Worm (Caenorhabditis elegans) whole organism, young adult: Measurements from ENCODE around the gene lgc-45.

ENCODE experiments used
- B0019.2 ChIP-seq: fragments of 200-800 bp; sonication (Bioruptor generic); conservative IDR thresholded peaks from 2 replicates; pipeline ENCODE4 v1.3.6; 2022; ENCODE audit warnings: missing genetic modification reagents, missing genetic modification characterization, missing compliant biosample characterization
- F22D6.2 ChIP-seq: sonication (generic microtip); optimal IDR thresholded peaks from 2 replicates; lab custom pipeline; 2016; ENCODE audit warnings: mild to moderate bottlenecking, missing genetic modification characterization, missing compliant biosample characterization
- F23B12.7 ChIP-seq: sonication (generic microtip); optimal IDR thresholded peaks from 2 replicates; lab custom pipeline; 2017; ENCODE audit warnings: missing genetic modification characterization, mild to moderate bottlenecking, missing compliant biosample characterization, antibody characterized with exemption, moderate library complexity; ENCODE audit not compliant: insufficient read depth
- F37B4.10 ChIP-seq: fragments of 200-800 bp; sonication (Bioruptor generic); IDR thresholded peaks from 2 replicates; pipeline ENCODE4 v1.3.6; 2022; ENCODE audit warnings: missing genetic modification characterization, missing compliant biosample characterization
- F55B11.4 ChIP-seq: sonication (generic microtip); optimal IDR thresholded peaks from 2 replicates; lab custom pipeline; 2016; ENCODE audit warnings: missing compliant biosample characterization, missing genetic modification characterization, borderline replicate concordance; ENCODE audit not compliant: insufficient read depth
- F57C9.4 ChIP-seq: sonication (generic microtip); optimal IDR thresholded peaks from 2 replicates; lab custom pipeline; 2017; ENCODE audit warnings: mild to moderate bottlenecking, missing genetic modification characterization, missing compliant biosample characterization
- T07F8.4 ChIP-seq: sonication (generic microtip); optimal IDR thresholded peaks from 2 replicates; lab custom pipeline; 2016; ENCODE audit warnings: mild to moderate bottlenecking, missing genetic modification characterization, moderate library complexity, missing compliant biosample characterization
- Y53F4B.3 ChIP-seq: fragments of 200-800 bp; sonication (Bioruptor generic); IDR thresholded peaks from 2 replicates; pipeline ENCODE4 v1.3.6; 2022; ENCODE audit warnings: missing genetic modification reagents, missing genetic modification characterization, missing compliant biosample characterization
- Y53G8AR.9 ChIP-seq: fragments of 200-800 bp; sonication (Bioruptor generic); conservative IDR thresholded peaks from 2 replicates; pipeline ENCODE4 v1.3.6; 2022; ENCODE audit warnings: missing genetic modification reagents, missing genetic modification characterization, missing compliant biosample characterization
- Y67H2A.10 ChIP-seq: fragments of 200-800 bp; sonication (Bioruptor generic); conservative IDR thresholded peaks from 2 replicates; pipeline ENCODE4 v1.3.6; 2022; ENCODE audit warnings: missing genetic modification reagents, missing genetic modification characterization, missing compliant biosample characterization
- Y79H2A.3 ChIP-seq: fragments of 200-800 bp; sonication (Bioruptor generic); conservative IDR thresholded peaks from 2 replicates; pipeline ENCODE4 v1.3.6; 2022; ENCODE audit warnings: missing genetic modification reagents, missing genetic modification characterization, missing compliant biosample characterization
- ZK185.1 ChIP-seq: sonication (generic microtip); optimal IDR thresholded peaks from 2 replicates; lab custom pipeline; 2016; ENCODE audit warnings: mild to moderate bottlenecking, missing genetic modification characterization, missing compliant biosample characterization; ENCODE audit not compliant: poor library complexity, severe bottlenecking
- ama-1 ChIP-seq, 3 experiments: fragments of 150-350 bp in 1 of 3; sonication (generic microtip) in 2 of 3; optimal IDR thresholded peaks; 2 replicates each; lab custom pipeline; 2014 to 2018; ENCODE audit warnings: missing biosample characterization in 2 of 3, missing genetic modification characterization in 2 of 3, missing genetic modification reagents in 2 of 3
- aptf-2 ChIP-seq: fragments of 200-800 bp; sonication (Bioruptor generic); conservative IDR thresholded peaks from 2 replicates; pipeline ENCODE4 v1.3.6; 2022; ENCODE audit warnings: missing genetic modification reagents, missing genetic modification characterization, missing compliant biosample characterization
- attf-3 ChIP-seq: fragments of 200-800 bp; sonication (Bioruptor generic); conservative IDR thresholded peaks from 2 replicates; pipeline ENCODE4 v1.3.6; 2022; ENCODE audit warnings: missing genetic modification reagents, missing genetic modification characterization, missing compliant biosample characterization
- attf-5 ChIP-seq: fragments of 200-800 bp; sonication (Bioruptor generic); optimal IDR thresholded peaks from 2 replicates; lab custom pipeline; 2018; ENCODE audit warnings: mild to moderate bottlenecking, missing genetic modification characterization, missing compliant biosample characterization
- ccch-3 ChIP-seq: fragments of 200-800 bp; sonication (Bioruptor generic); optimal IDR thresholded peaks from 2 replicates; lab custom pipeline; 2018; ENCODE audit warnings: mild to moderate bottlenecking, missing genetic modification characterization, missing compliant biosample characterization
- ceh-27 ChIP-seq: fragments of 200-800 bp; sonication (Bioruptor generic); optimal IDR thresholded peaks from 2 replicates; lab custom pipeline; 2018; ENCODE audit warnings: mild to moderate bottlenecking, missing genetic modification characterization, moderate library complexity, missing compliant biosample characterization
- ceh-40 ChIP-seq: fragments of 200-800 bp; sonication (Bioruptor generic); IDR thresholded peaks from 2 replicates; pipeline ENCODE4 v1.3.6; 2022; ENCODE audit warnings: missing genetic modification characterization, missing compliant biosample characterization
- ceh-79 ChIP-seq: sonication (generic microtip); optimal IDR thresholded peaks from 2 replicates; lab custom pipeline; 2017; ENCODE audit warnings: mild to moderate bottlenecking, missing genetic modification characterization, missing compliant biosample characterization
- dox-1 ChIP-seq: fragments of 200-800 bp; sonication (Bioruptor generic); IDR thresholded peaks from 2 replicates; pipeline ENCODE4 v1.3.6; 2022; ENCODE audit warnings: missing genetic modification reagents, missing genetic modification characterization, missing compliant biosample characterization
- dpff-1 ChIP-seq: sonication (generic microtip); optimal IDR thresholded peaks from 2 replicates; lab custom pipeline; 2017; ENCODE audit warnings: mild to moderate bottlenecking, missing genetic modification characterization, missing compliant biosample characterization
- efl-1 ChIP-seq: fragments of 150-350 bp; optimal IDR thresholded peaks from 2 replicates; lab custom pipeline; 2014; ENCODE audit warnings: missing biosample characterization, missing genetic modification reagents, missing genetic modification characterization
- egrh-3 ChIP-seq: fragments of 200-800 bp; sonication (Bioruptor generic); IDR thresholded peaks from 2 replicates; pipeline ENCODE4 v1.3.6; 2022; ENCODE audit warnings: missing genetic modification reagents, missing genetic modification characterization, missing compliant biosample characterization
- ekl-4 ChIP-seq: fragments of 200-800 bp; sonication (Bioruptor generic); IDR thresholded peaks from 2 replicates; pipeline ENCODE4 v1.3.6; 2022; ENCODE audit warnings: missing genetic modification reagents, missing genetic modification characterization, missing compliant biosample characterization
- gei-17 ChIP-seq: fragments of 200-800 bp; sonication (Bioruptor generic); optimal IDR thresholded peaks from 2 replicates; lab custom pipeline; 2018; ENCODE audit warnings: mild to moderate bottlenecking, missing genetic modification characterization, missing compliant biosample characterization
- him-1 ChIP-seq: sonication (generic microtip); optimal IDR thresholded peaks from 2 replicates; lab custom pipeline; 2016; ENCODE audit warnings: missing genotype, missing genetic modification reagents, missing genetic modification characterization, missing compliant biosample characterization
- hlh-26 ChIP-seq: fragments of 200-800 bp; sonication (Bioruptor generic); conservative IDR thresholded peaks from 2 replicates; pipeline ENCODE4 v1.3.6; 2022; ENCODE audit warnings: missing genetic modification reagents, missing genetic modification characterization, missing compliant biosample characterization
- hrde-1 ChIP-seq: sonication (generic microtip); optimal IDR thresholded peaks from 2 replicates; lab custom pipeline; 2016; ENCODE audit warnings: missing genetic modification characterization, mild to moderate bottlenecking, missing compliant biosample characterization, moderate library complexity, missing genotype, missing genetic modification reagents, borderline replicate concordance
- lin-35 ChIP-seq, 3 experiments: fragments of 150-350 bp in 2 of 3; sonication (generic microtip) in 1 of 3; optimal IDR thresholded peaks; 2 replicates each; lab custom pipeline; 2014 to 2018; ENCODE audit warnings: missing biosample characterization in 3 of 3, missing genetic modification characterization in 3 of 3, missing genetic modification reagents in 3 of 3
- lin-54 ChIP-seq: fragments of 200-800 bp; sonication (Bioruptor generic); optimal IDR thresholded peaks from 2 replicates; lab custom pipeline; 2018; ENCODE audit warnings: mild to moderate bottlenecking, missing genetic modification characterization, missing compliant biosample characterization
- madf-3 ChIP-seq: fragments of 200-800 bp; sonication (Bioruptor generic); IDR thresholded peaks from 2 replicates; pipeline ENCODE4 v1.3.6; 2022; ENCODE audit warnings: missing genetic modification reagents, missing genetic modification characterization, missing compliant biosample characterization
- madf-6 ChIP-seq: fragments of 200-800 bp; sonication (Bioruptor generic); IDR thresholded peaks from 2 replicates; pipeline ENCODE4 v1.3.6; 2022; ENCODE audit warnings: missing genetic modification reagents, missing genetic modification characterization, missing compliant biosample characterization
- nfyb-1 ChIP-seq: fragments of 200-800 bp; sonication (Bioruptor generic); IDR thresholded peaks from 2 replicates; pipeline ENCODE4 v1.3.6; 2022; ENCODE audit warnings: missing genetic modification reagents, missing genetic modification characterization, missing compliant biosample characterization
- nhr-179 ChIP-seq: sonication (generic microtip); optimal IDR thresholded peaks from 2 replicates; lab custom pipeline; 2016; ENCODE audit warnings: mild to moderate bottlenecking, missing genetic modification characterization, missing compliant biosample characterization
- nhr-27 ChIP-seq: fragments of 200-800 bp; sonication (Bioruptor generic); optimal IDR thresholded peaks from 2 replicates; lab custom pipeline; 2018; ENCODE audit warnings: mild to moderate bottlenecking, missing genetic modification characterization, moderate library complexity, missing compliant biosample characterization
- nhr-80 ChIP-seq: sonication (generic microtip); optimal IDR thresholded peaks from 2 replicates; lab custom pipeline; 2016; ENCODE audit warnings: missing genetic modification characterization, missing compliant biosample characterization
- pha-4 ChIP-seq: fragments of 150-350 bp; sonication (generic microtip); optimal IDR thresholded peaks from 2 replicates; lab custom pipeline; 2014; ENCODE audit warnings: missing biosample characterization, missing genetic modification reagents, missing genetic modification characterization
- rec-8 ChIP-seq, 2 experiments: sonication (generic microtip); optimal IDR thresholded peaks; 2 replicates each; lab custom pipeline; 2016; ENCODE audit warnings: mild to moderate bottlenecking in 2 of 2, missing genetic modification characterization in 2 of 2, missing genetic modification reagents in 2 of 2, missing genotype in 2 of 2, missing biosample characterization in 1 of 2, missing compliant biosample characterization in 1 of 2, moderate library complexity in 1 of 2
- rpc-1 ChIP-seq, 2 experiments: fragments of 150-350 bp in 1 of 2; sonication (generic microtip) in 1 of 2; optimal IDR thresholded peaks; 2 replicates each; lab custom pipeline; 2014 to 2018; ENCODE audit warnings: missing biosample characterization in 1 of 2, missing genetic modification characterization in 1 of 2, missing genetic modification reagents in 1 of 2, missing genotype in 1 of 2
- snpc-1.1 ChIP-seq: sonication (generic microtip); optimal IDR thresholded peaks from 2 replicates; lab custom pipeline; 2017; ENCODE audit warnings: missing genetic modification characterization, mild to moderate bottlenecking, missing compliant biosample characterization, antibody characterized with exemption, moderate library complexity, missing genotype, missing genetic modification reagents; ENCODE audit not compliant: insufficient read depth
- snpc-3.4 ChIP-seq: sonication (generic microtip); optimal IDR thresholded peaks from 2 replicates; lab custom pipeline; 2017; ENCODE audit warnings: missing genetic modification characterization, mild to moderate bottlenecking, missing compliant biosample characterization, antibody characterized with exemption, moderate library complexity, missing genotype, missing genetic modification reagents
- somi-1 ChIP-seq: fragments of 200-800 bp; sonication (Bioruptor generic); optimal IDR thresholded peaks from 2 replicates; lab custom pipeline; 2018; ENCODE audit warnings: mild to moderate bottlenecking, missing genetic modification characterization, missing compliant biosample characterization
- tbx-9 ChIP-seq: sonication (generic microtip); optimal IDR thresholded peaks from 2 replicates; lab custom pipeline; 2016; ENCODE audit warnings: borderline replicate concordance, missing genetic modification characterization, inconsistent platforms, missing compliant biosample characterization
- tlf-1 ChIP-seq: fragments of 200-800 bp; sonication (Bioruptor generic); optimal IDR thresholded peaks from 2 replicates; lab custom pipeline; 2018; ENCODE audit warnings: mild to moderate bottlenecking, missing genetic modification characterization, missing compliant biosample characterization
- unc-130 ChIP-seq: sonication (generic microtip); optimal IDR thresholded peaks from 2 replicates; lab custom pipeline; 2016; ENCODE audit warnings: missing genetic modification reagents, missing genetic modification characterization, missing compliant biosample characterization
- xnd-1 ChIP-seq: sonication (generic microtip); optimal IDR thresholded peaks from 2 replicates; lab custom pipeline; 2016; ENCODE audit warnings: missing genotype, missing genetic modification reagents, missing genetic modification characterization, missing compliant biosample characterization

The lgc-45 gene

ce11 chrII:3553453-3553852 lies 3.8 kb upstream of the lgc-45 start, which contains the start of gene dnc-3 (continued):
- TF ChIP-seq him-1 (tag; lab: Kevin White, UChicago), result no peak
- peak; percentile 73; the same call in 1 of the 2 replicates for TF ChIP-seq madf-6 (GFP tag; lab: Robert Waterston, UW)
- TF ChIP-seq aptf-2 (GFP tag; lab: Robert Waterston, UW), result no peak
- TF ChIP-seq unc-130 (GFP tag; lab: Kevin White, UChicago), result no peak
- peak in 1 of 3 experiments; percentile 31 for TF ChIP-seq lin-35 (GFP tag; optimal IDR thresholded peaks at IDR 0.05; lab: Kevin White, UChicago)
- TF ChIP-seq dpff-1 (tag; lab: Kevin White, UChicago), result no peak
- TF ChIP-seq ama-1 (optimal IDR thresholded peaks at IDR 0.05; lab: Kevin White, UChicago), result no peak
- no peak for TF ChIP-seq ama-1 (GFP tag; optimal IDR thresholded peaks at IDR 0.05; lab: Kevin White, UChicago)
- 0 out of 2 replicates have a peak, but pooled peaks have one; percentile 9 for TF ChIP-seq dox-1 (GFP tag; lab: Robert Waterston, UW)
- TF ChIP-seq F22D6.2 (tag; lab: Kevin White, UChicago), result no peak
- no peak for TF ChIP-seq snpc-3.4 (tag; lab: Kevin White, UChicago)
- no peak for TF ChIP-seq rec-8 (tag; optimal IDR thresholded peaks at IDR 0.05; lab: Kevin White, UChicago)
- no peak for TF ChIP-seq nfyb-1 (GFP tag; lab: Robert Waterston, UW)
- TF ChIP-seq egrh-3 (GFP tag; lab: Robert Waterston, UW), result no peak
- peak; percentile 66 for TF ChIP-seq xnd-1
- TF ChIP-seq rpc-1 (optimal IDR thresholded peaks at IDR 0.05; lab: Kevin White, UChicago), result no peak
- no peak for TF ChIP-seq rpc-1 (tag; optimal IDR thresholded peaks at IDR 0.05; lab: Kevin White, UChicago)
- TF ChIP-seq madf-3 (GFP tag; lab: Robert Waterston, UW), result no peak
- TF ChIP-seq nhr-179 (tag; lab: Kevin White, UChicago), result no peak
- TF ChIP-seq pha-4 (tag; lab: Kevin White, UChicago), result no peak
- TF ChIP-seq ekl-4 (GFP tag; lab: Robert Waterston, UW), result no peak
- no peak for TF ChIP-seq somi-1 (GFP tag; lab: Kevin White, UChicago)
- no peak for TF ChIP-seq ceh-40 (GFP tag; lab: Robert Waterston, UW)
- no peak for TF ChIP-seq Y53G8AR.9 (GFP tag; lab: Robert Waterston, UW)
- TF ChIP-seq tbx-9 (tag; lab: Kevin White, UChicago), result no peak
- peak; percentile 24 for TF ChIP-seq efl-1 (GFP tag; lab: Kevin White, UChicago)
- no peak for TF ChIP-seq gei-17 (GFP tag; lab: Kevin White, UChicago)
- no peak for TF ChIP-seq F37B4.10
- no peak for TF ChIP-seq F23B12.7 (tag; lab: Kevin White, UChicago)
- no peak for TF ChIP-seq Y79H2A.3
- no peak for TF ChIP-seq nhr-80 (tag; lab: Kevin White, UChicago)
- TF ChIP-seq Y53F4B.3, result no peak
- TF ChIP-seq hlh-26 (GFP tag; lab: Robert Waterston, UW), result no peak
- TF ChIP-seq ceh-27 (GFP tag; lab: Kevin White, UChicago), result no peak
- no peak for TF ChIP-seq ceh-79
- no peak for TF ChIP-seq T07F8.4 (tag; lab: Kevin White, UChicago)
- TF ChIP-seq attf-5 (GFP tag; lab: Kevin White, UChicago), result peak; percentile 45
- TF ChIP-seq B0019.2 (GFP tag; lab: Robert Waterston, UW), result no peak
- peak; percentile 42 for TF ChIP-seq lin-54
- TF ChIP-seq F55B11.4 (tag; lab: Kevin White, UChicago), result no peak
- no peak for TF ChIP-seq attf-3 (GFP tag; lab: Robert Waterston, UW)
- no peak for TF ChIP-seq hrde-1
- no peak for TF ChIP-seq snpc-1.1 (tag; lab: Kevin White, UChicago)
- no peak for TF ChIP-seq ZK185.1 (tag; lab: Kevin White, UChicago)
- no peak for TF ChIP-seq ccch-3 (GFP tag; lab: Kevin White, UChicago)
- TF ChIP-seq tlf-1, result no peak
- no peak for TF ChIP-seq Y67H2A.10 (GFP tag; lab: Robert Waterston, UW)
- TF ChIP-seq F57C9.4, result no peak
- TF ChIP-seq nhr-27 (tag; lab: Kevin White, UChicago), result no peak
